Fruit fly (Drosophila melanogaster) whole organism, prepupa: ENCODE measurements around the gene CG32572.
A peak's percentile ranks its signal among the peaks of the same experiment; 100 is the strongest.

Source experiments
- Blimp-1 ChIP-seq: fragments of 200-800 bp; sonication (Bioruptor generic); optimal IDR thresholded peaks from 3 replicates; lab custom pipeline; 2017; ENCODE audit warnings: missing biosample characterization, missing genetic modification characterization, mild to moderate bottlenecking, moderate library complexity, missing genetic modification reagents
- CG10669 ChIP-seq: fragments of 200-800 bp; sonication (Bioruptor generic); optimal IDR thresholded peaks from 3 replicates; lab custom pipeline; 2018; ENCODE audit warnings: missing biosample characterization, mild to moderate bottlenecking, missing genetic modification characterization, moderate library complexity
- CG11294 ChIP-seq: fragments of 200-800 bp; sonication (Bioruptor generic); IDR thresholded peaks from 2 replicates; pipeline ENCODE4 v1.3.6; 2022; ENCODE audit warnings: missing biosample characterization, missing genetic modification characterization
- CG11762 ChIP-seq: fragments of 200-800 bp; sonication (Bioruptor generic); optimal IDR thresholded peaks from 3 replicates; lab custom pipeline; 2016; ENCODE audit warnings: missing biosample characterization, missing genetic modification characterization; ENCODE audit not compliant: insufficient read depth
- CG11902 ChIP-seq: fragments of 200-800 bp; sonication (Bioruptor generic); optimal IDR thresholded peaks from 3 replicates; lab custom pipeline; 2016; ENCODE audit warnings: missing biosample characterization, missing genetic modification characterization
- CG1621 ChIP-seq: fragments of 200-800 bp; sonication (Bioruptor generic); optimal IDR thresholded peaks from 3 replicates; lab custom pipeline; 2018; ENCODE audit warnings: missing biosample characterization, mild to moderate bottlenecking, missing genetic modification characterization
- CG3032 ChIP-seq: fragments of 200-800 bp; optimal IDR thresholded peaks from 2 replicates; lab custom pipeline; 2019; ENCODE audit warnings: missing biosample characterization, mild to moderate bottlenecking, missing genetic modification characterization, moderate library complexity
- CG31627 ChIP-seq: fragments of 200-800 bp; sonication (Bioruptor generic); optimal IDR thresholded peaks from 3 replicates; lab custom pipeline; 2016; ENCODE audit warnings: missing biosample characterization, missing genetic modification characterization
- CG32006 ChIP-seq: fragments of 200-800 bp; sonication (Bioruptor generic); optimal IDR thresholded peaks from 3 replicates; lab custom pipeline; 2017; ENCODE audit warnings: missing biosample characterization, mild to moderate bottlenecking, missing genetic modification characterization
- CG3919 ChIP-seq: fragments of 200-800 bp; sonication (Bioruptor generic); optimal IDR thresholded peaks from 3 replicates; lab custom pipeline; 2016; ENCODE audit warnings: missing biosample characterization, missing genetic modification characterization
- CG4318 ChIP-seq: fragments of 200-800 bp; sonication (Bioruptor generic); optimal IDR thresholded peaks from 3 replicates; lab custom pipeline; 2017; ENCODE audit warnings: missing biosample characterization, mild to moderate bottlenecking, missing genetic modification characterization
- CG6163 ChIP-seq: fragments of 200-800 bp; sonication (Bioruptor generic); IDR thresholded peaks from 3 replicates; pipeline ENCODE4 v1.3.6; 2022; ENCODE audit warnings: missing biosample characterization, missing genetic modification characterization
- CG6276 ChIP-seq: fragments of 200-800 bp; sonication (Bioruptor generic); optimal IDR thresholded peaks from 2 replicates; lab custom pipeline; 2017; ENCODE audit warnings: missing biosample characterization, mild to moderate bottlenecking, missing genetic modification characterization
- CG6792 ChIP-seq: fragments of 200-800 bp; sonication (Bioruptor generic); optimal IDR thresholded peaks from 3 replicates; lab custom pipeline; 2016; ENCODE audit warnings: missing biosample characterization, missing genetic modification characterization
- CG6808 ChIP-seq: fragments of 200-800 bp; sonication (Bioruptor generic); optimal IDR thresholded peaks from 3 replicates; lab custom pipeline; 2017; ENCODE audit warnings: missing biosample characterization, missing genetic modification characterization, mild to moderate bottlenecking, moderate library complexity, missing genetic modification reagents
- CG6854 ChIP-seq: fragments of 200-800 bp; sonication (Bioruptor generic); optimal IDR thresholded peaks from 2 replicates; lab custom pipeline; 2017; ENCODE audit warnings: missing biosample characterization, mild to moderate bottlenecking, missing genetic modification characterization
- CG7368 ChIP-seq: fragments of 200-800 bp; sonication (Bioruptor generic); optimal IDR thresholded peaks from 3 replicates; lab custom pipeline; 2016; ENCODE audit warnings: missing biosample characterization, missing genetic modification characterization
- CG8119 ChIP-seq: fragments of 200-800 bp; sonication (Bioruptor generic); IDR thresholded peaks from 3 replicates; pipeline ENCODE4 v1.3.6; 2022; ENCODE audit warnings: missing biosample characterization, missing genetic modification characterization
- CG8319 ChIP-seq: fragments of 200-800 bp; sonication (Bioruptor generic); optimal IDR thresholded peaks from 3 replicates; lab custom pipeline; 2016; ENCODE audit warnings: missing biosample characterization, missing genetic modification characterization
- CG8632 ChIP-seq: fragments of 200-800 bp; sonication (Bioruptor generic); optimal IDR thresholded peaks from 3 replicates; lab custom pipeline; 2016; ENCODE audit warnings: missing biosample characterization, missing genetic modification characterization
- CG9139 ChIP-seq: fragments of 200-800 bp; sonication (Bioruptor generic); optimal IDR thresholded peaks from 3 replicates; lab custom pipeline; 2017; ENCODE audit warnings: missing biosample characterization, mild to moderate bottlenecking, missing genetic modification characterization
- Eip75B ChIP-seq: fragments of 200-800 bp; sonication (Bioruptor generic); optimal IDR thresholded peaks from 3 replicates; lab custom pipeline; 2016; ENCODE audit warnings: missing biosample characterization, missing genetic modification characterization
- Eip78C ChIP-seq: fragments of 200-800 bp; sonication (Bioruptor generic); peaks from one replicate; lab custom pipeline; 2016; ENCODE audit warnings: missing biosample characterization, missing genetic modification characterization
- Eip93F ChIP-seq: fragments of 200-800 bp; sonication (Bioruptor generic); optimal IDR thresholded peaks from 2 replicates; lab custom pipeline; 2016; ENCODE audit warnings: missing biosample characterization, mild to moderate bottlenecking, missing genetic modification characterization
- Ets21C ChIP-seq: fragments of 200-800 bp; sonication (Bioruptor generic); optimal IDR thresholded peaks from 3 replicates; lab custom pipeline; 2016; ENCODE audit warnings: missing biosample characterization, missing genetic modification characterization
- Ets96B ChIP-seq: fragments of 200-800 bp; optimal IDR thresholded peaks from 2 replicates; lab custom pipeline; 2019; ENCODE audit warnings: missing biosample characterization, mild to moderate bottlenecking, missing genetic modification characterization, moderate library complexity
- Gug ChIP-seq: fragments of 200-800 bp; sonication (Bioruptor generic); IDR thresholded peaks from 2 replicates; pipeline ENCODE4 v1.3.6; 2022; ENCODE audit warnings: missing biosample characterization, missing genetic modification characterization
- Hr38 ChIP-seq: sonication (Bioruptor generic); optimal IDR thresholded peaks from 2 replicates; lab custom pipeline; 2016; ENCODE audit warnings: missing biosample characterization, missing genetic modification characterization
- Hr39 ChIP-seq: fragments of 200-800 bp; sonication (Bioruptor generic); optimal IDR thresholded peaks from 2 replicates; lab custom pipeline; 2016; ENCODE audit warnings: missing biosample characterization, missing genetic modification characterization
- Lpt ChIP-seq: fragments of 200-800 bp; sonication (Bioruptor generic); optimal IDR thresholded peaks from 3 replicates; lab custom pipeline; 2016; ENCODE audit warnings: missing biosample characterization, missing genetic modification characterization
- Met ChIP-seq: fragments of 200-800 bp; sonication (Bioruptor generic); optimal IDR thresholded peaks from 3 replicates; lab custom pipeline; 2016; ENCODE audit warnings: missing biosample characterization, missing genetic modification characterization
- OdsH ChIP-seq: fragments of 200-800 bp; sonication (Bioruptor generic); optimal IDR thresholded peaks from 3 replicates; lab custom pipeline; 2016; ENCODE audit warnings: missing biosample characterization, missing genetic modification characterization
- Smox ChIP-seq: fragments of 200-800 bp; sonication (Bioruptor generic); optimal IDR thresholded peaks from 3 replicates; lab custom pipeline; 2016; ENCODE audit warnings: missing biosample characterization, missing genetic modification characterization
- Sox102F ChIP-seq: fragments of 200-800 bp; sonication (Bioruptor generic); optimal IDR thresholded peaks from 2 replicates; lab custom pipeline; 2016; ENCODE audit warnings: missing biosample characterization, mild to moderate bottlenecking, missing genetic modification characterization
- Sox14 ChIP-seq: fragments of 200-800 bp; sonication (Bioruptor generic); optimal IDR thresholded peaks from 3 replicates; lab custom pipeline; 2016; ENCODE audit warnings: missing biosample characterization, missing genetic modification characterization
- Sox15 ChIP-seq: fragments of 200-800 bp; sonication (Bioruptor generic); optimal IDR thresholded peaks from 3 replicates; lab custom pipeline; 2016; ENCODE audit warnings: missing biosample characterization, missing genetic modification characterization
- achi ChIP-seq: fragments of 200-800 bp; sonication (Bioruptor generic); optimal IDR thresholded peaks from 3 replicates; lab custom pipeline; 2016; ENCODE audit warnings: missing biosample characterization, missing genetic modification characterization
- acj6 ChIP-seq: fragments of 200-800 bp; sonication (Bioruptor generic); optimal IDR thresholded peaks from 3 replicates; lab custom pipeline; 2016; ENCODE audit warnings: missing biosample characterization, missing genetic modification characterization
- cyc ChIP-seq: fragments of 200-800 bp; sonication (Bioruptor generic); optimal IDR thresholded peaks from 3 replicates; lab custom pipeline; 2016; ENCODE audit warnings: missing biosample characterization, missing genetic modification characterization
- dac ChIP-seq: fragments of 200-800 bp; sonication (Bioruptor generic); optimal IDR thresholded peaks from 2 replicates; lab custom pipeline; 2017; ENCODE audit warnings: missing biosample characterization, mild to moderate bottlenecking, missing genetic modification characterization
- dsx ChIP-seq: fragments of 200-800 bp; optimal IDR thresholded peaks from 3 replicates; lab custom pipeline; 2019; ENCODE audit warnings: missing biosample characterization, mild to moderate bottlenecking, missing genetic modification characterization, moderate library complexity; ENCODE audit not compliant: poor library complexity, severe bottlenecking
- eg ChIP-seq: fragments of 200-800 bp; sonication (Bioruptor generic); IDR thresholded peaks from 3 replicates; pipeline ENCODE4 v1.3.6; 2022; ENCODE audit warnings: missing biosample characterization, missing genetic modification characterization
- esn ChIP-seq: fragments of 200-800 bp; sonication (Bioruptor generic); optimal IDR thresholded peaks from 2 replicates; lab custom pipeline; 2016; ENCODE audit warnings: missing biosample characterization, mild to moderate bottlenecking, missing genetic modification characterization, moderate library complexity
- fd59A ChIP-seq: fragments of 200-800 bp; sonication (Bioruptor generic); optimal IDR thresholded peaks from 2 replicates; lab custom pipeline; 2017; ENCODE audit warnings: missing biosample characterization, mild to moderate bottlenecking, missing genetic modification characterization, missing genetic modification reagents
- fkh ChIP-seq: fragments of 200-800 bp; sonication (Bioruptor generic); optimal IDR thresholded peaks from 3 replicates; lab custom pipeline; 2017; ENCODE audit warnings: missing biosample characterization, mild to moderate bottlenecking, missing genetic modification characterization, moderate library complexity
- lz ChIP-seq: fragments of 200-800 bp; sonication (Bioruptor generic); optimal IDR thresholded peaks from 3 replicates; lab custom pipeline; 2016; ENCODE audit warnings: missing biosample characterization, missing genetic modification characterization
- net ChIP-seq: fragments of 200-800 bp; sonication (Bioruptor generic); optimal IDR thresholded peaks from 3 replicates; lab custom pipeline; 2016; ENCODE audit warnings: missing biosample characterization, missing genetic modification characterization
- pdm3 ChIP-seq: fragments of 200-800 bp; sonication (Bioruptor generic); optimal IDR thresholded peaks from 3 replicates; lab custom pipeline; 2016; ENCODE audit warnings: missing biosample characterization, missing genetic modification characterization
- spab ChIP-seq: fragments of 200-800 bp; sonication (Bioruptor generic); optimal IDR thresholded peaks from 2 replicates; lab custom pipeline; 2017; ENCODE audit warnings: missing biosample characterization, mild to moderate bottlenecking, missing genetic modification characterization, missing genetic modification reagents
- ss ChIP-seq, 2 experiments: fragments of 200-800 bp; sonication (Bioruptor generic); optimal IDR thresholded peaks; 2 replicates in 1 of 2; 3 replicates in 1 of 2; lab custom pipeline; 2017 to 2018; ENCODE audit warnings: mild to moderate bottlenecking in 2 of 2, missing biosample characterization in 2 of 2, missing genetic modification characterization in 2 of 2, moderate library complexity in 1 of 2
- svp ChIP-seq: fragments of 200-800 bp; sonication (Bioruptor generic); peaks from one replicate; lab custom pipeline; 2016; ENCODE audit warnings: missing biosample characterization, missing genetic modification characterization
- vri ChIP-seq: fragments of 200-800 bp; sonication (Bioruptor generic); optimal IDR thresholded peaks from 3 replicates; lab custom pipeline; 2016; ENCODE audit warnings: missing biosample characterization, mild to moderate bottlenecking, missing genetic modification characterization

Gene CG32572

dm6 chrX:16761531-16761930 is 40.5 kb downstream of the CG32572 start:
- TF ChIP-seq cyc (peak; percentile 78), Lpt (GFP tag; lab: Kevin White, UChicago) (peak; percentile 47), eg (GFP tag; lab: Robert Waterston, UW) (peak; percentile 63; the same call in 2 of the 3 replicates), CG8319 (GFP tag; lab: Kevin White, UChicago) (peak; percentile 42), CG6854 (GFP tag; lab: Kevin White, UChicago) (no peak), Met (GFP tag; lab: Kevin White, UChicago) (peak; percentile 80), pdm3 (peak; percentile 59), CG32006 (GFP tag; lab: Kevin White, UChicago) (peak; percentile 63), ss (GFP tag; optimal IDR thresholded peaks at IDR 0.05; lab: Kevin White, UChicago) (no peak), CG7368 (peak; percentile 52), Sox102F (peak; percentile 78), dac (GFP tag; lab: Kevin White, UChicago) (peak; percentile 20), OdsH (peak; percentile 62), CG6163 (GFP tag; lab: Robert Waterston, UW) (peak; percentile 79), vri (GFP tag; lab: Kevin White, UChicago) (peak; percentile 84), achi (GFP tag; lab: Kevin White, UChicago) (peak; percentile 54), CG6792 (peak; percentile 72), CG11294 (GFP tag; lab: Robert Waterston, UW) (0 out of 2 replicates have a peak, but pooled peaks have one; percentile 37), net (GFP tag; lab: Kevin White, UChicago) (peak; percentile 40), CG9139 (GFP tag; lab: Kevin White, UChicago) (no peak), Ets96B (peak; percentile 67), CG6276 (GFP tag; lab: Kevin White, UChicago) (peak; percentile 34), CG31627 (GFP tag; lab: Kevin White, UChicago) (peak; percentile 77), CG8632 (peak; percentile 67), CG11902 (GFP tag; lab: Kevin White, UChicago) (peak; percentile 62), Blimp-1 (no peak), lz (GFP tag; lab: Kevin White, UChicago) (peak; percentile 82), esn (peak; percentile 81), Eip93F (GFP tag; lab: Kevin White, UChicago) (no peak), spab (GFP tag; lab: Kevin White, UChicago) (peak; percentile 36), Hr39 (GFP tag; lab: Kevin White, UChicago) (peak; percentile 84), acj6 (peak; percentile 68), Ets21C (GFP tag; lab: Kevin White, UChicago) (peak; percentile 65), CG10669 (peak; percentile 60), CG3919 (GFP tag; lab: Kevin White, UChicago) (peak; percentile 62), Eip75B (GFP tag; lab: Kevin White, UChicago) (peak; percentile 67), Sox15 (peak; percentile 58), CG8119 (peak; percentile 66), CG1621 (peak; percentile 61), dsx (GFP tag; lab: Kevin White, UChicago) (peak; percentile 23), Hr38 (GFP tag; lab: Kevin White, UChicago) (no peak), Eip78C (GFP tag; lab: Kevin White, UChicago) (peak; percentile 74), CG3032 (tag; lab: Kevin White, UChicago) (peak; percentile 52), fkh (no peak), fd59A (GFP tag; lab: Kevin White, UChicago) (peak; percentile 56), CG6808 (GFP tag; lab: Kevin White, UChicago) (no peak), svp (GFP tag; lab: Kevin White, UChicago) (peak; percentile 89), Gug (GFP tag; lab: Robert Waterston, UW) (peak; percentile 41; the same call in 1 of the 2 replicates), CG11762 (GFP tag; lab: Kevin White, UChicago) (peak; percentile 22), Sox14 (GFP tag; lab: Kevin White, UChicago) (peak; percentile 73), CG4318 (GFP tag; lab: Kevin White, UChicago) (peak; percentile 19), Smox (GFP tag; lab: Kevin White, UChicago) (peak; percentile 66)
